Fruit fly (Drosophila melanogaster) whole organism, embryonic: ENCODE results near the gene kat80.

Experiments
- B-H2 ChIP-seq: fragments of 200-800 bp; sonication (Bioruptor generic); optimal IDR thresholded peaks from 2 replicates; lab custom pipeline; 2018; ENCODE audit warnings: missing biosample characterization, mild to moderate bottlenecking, missing genetic modification characterization
- BtbVII ChIP-seq: fragments of 200-800 bp; sonication (Bioruptor generic); optimal IDR thresholded peaks from 3 replicates; lab custom pipeline; 2017; ENCODE audit warnings: missing biosample characterization, mild to moderate bottlenecking, missing genetic modification characterization
- CG11093 ChIP-seq: fragments of 200-800 bp; sonication (Bioruptor generic); IDR thresholded peaks from 3 replicates; pipeline ENCODE4 v1.3.6; 2022; ENCODE audit warnings: missing biosample characterization, missing genetic modification characterization
- CG12659 ChIP-seq: fragments of 200-800 bp; sonication (Bioruptor generic); optimal IDR thresholded peaks from 3 replicates; lab custom pipeline; 2017; ENCODE audit warnings: mild to moderate bottlenecking, missing biosample characterization, missing genetic modification reagents, missing genetic modification characterization
- CG13287 ChIP-seq: fragments of 200-800 bp; sonication (Bioruptor generic); IDR thresholded peaks from 2 replicates; pipeline ENCODE4 v1.3.6; 2022; ENCODE audit warnings: missing biosample characterization, missing genetic modification characterization; ENCODE audit not compliant: partially characterized antibody
- CG1529 ChIP-seq: fragments of 200-800 bp; sonication (Bioruptor generic); optimal IDR thresholded peaks from 3 replicates; lab custom pipeline; 2018; ENCODE audit warnings: missing biosample characterization, missing genetic modification characterization
- CG15601 ChIP-seq: fragments of 200-800 bp; sonication (Bioruptor generic); optimal IDR thresholded peaks from 3 replicates; lab custom pipeline; 2019; ENCODE audit warnings: missing biosample characterization, mild to moderate bottlenecking, missing genetic modification characterization, moderate library complexity
- CG1602 ChIP-seq: fragments of 200-800 bp; sonication (Bioruptor generic); optimal IDR thresholded peaks from 3 replicates; lab custom pipeline; 2016; ENCODE audit warnings: missing biosample characterization, missing genetic modification characterization
- CG16863 ChIP-seq: fragments of 200-800 bp; sonication (Bioruptor generic); optimal IDR thresholded peaks from 3 replicates; lab custom pipeline; 2016; ENCODE audit warnings: missing biosample characterization, missing genetic modification characterization
- CG17385 ChIP-seq: fragments of 200-800 bp; sonication (Bioruptor generic); optimal IDR thresholded peaks from 3 replicates; lab custom pipeline; 2018; ENCODE audit warnings: missing biosample characterization, mild to moderate bottlenecking, missing genetic modification characterization
- CG17802 ChIP-seq: fragments of 200-800 bp; sonication (Bioruptor generic); optimal IDR thresholded peaks from 2 replicates; lab custom pipeline; 2018; ENCODE audit warnings: missing biosample characterization, mild to moderate bottlenecking, missing genetic modification characterization, moderate library complexity
- CG32532 ChIP-seq: fragments of 200-800 bp; sonication (Bioruptor generic); IDR thresholded peaks from 2 replicates; pipeline ENCODE4 v1.3.6; 2022; ENCODE audit warnings: missing biosample characterization, missing genetic modification characterization
- CG32767 ChIP-seq: fragments of 200-800 bp; sonication (Bioruptor generic); IDR thresholded peaks from 2 replicates; pipeline ENCODE4 v1.3.6; 2022; ENCODE audit warnings: missing biosample characterization, missing genetic modification characterization
- CG33213 ChIP-seq: fragments of 200-800 bp; sonication (Bioruptor generic); optimal IDR thresholded peaks from 3 replicates; lab custom pipeline; 2016; ENCODE audit warnings: missing biosample characterization, missing genetic modification characterization
- CG3847 ChIP-seq: fragments of 200-800 bp; sonication (Bioruptor generic); IDR thresholded peaks from 2 replicates; pipeline ENCODE4 v1.3.6; 2022; ENCODE audit warnings: missing biosample characterization, missing genetic modification characterization
- CG42726 ChIP-seq: fragments of 200-800 bp; sonication (Bioruptor generic); IDR thresholded peaks from 2 replicates; pipeline ENCODE4 v1.3.6; 2022; ENCODE audit warnings: missing biosample characterization, missing genetic modification characterization; ENCODE audit not compliant: partially characterized antibody
- CG4730 ChIP-seq: fragments of 200-800 bp; sonication (Bioruptor generic); IDR thresholded peaks from 2 replicates; pipeline ENCODE4 v1.3.6; 2022; ENCODE audit warnings: missing biosample characterization, missing genetic modification characterization
- CG4854 ChIP-seq: fragments of 200-800 bp; sonication (Bioruptor generic); optimal IDR thresholded peaks from 2 replicates; lab custom pipeline; 2016; ENCODE audit warnings: missing biosample characterization, missing genetic modification characterization, inconsistent platforms
- CG5953 ChIP-seq: fragments of 200-800 bp; sonication (Bioruptor generic); IDR thresholded peaks from 2 replicates; pipeline ENCODE4 v1.3.6; 2022; ENCODE audit warnings: missing biosample characterization, missing genetic modification characterization
- CG6683 ChIP-seq: fragments of 200-800 bp; sonication (Bioruptor generic); optimal IDR thresholded peaks from 2 replicates; lab custom pipeline; 2017; ENCODE audit warnings: missing biosample characterization, mild to moderate bottlenecking, missing genetic modification characterization, missing genetic modification reagents
- CG6813 ChIP-seq: fragments of 200-800 bp; sonication (Bioruptor generic); optimal IDR thresholded peaks from 2 replicates; lab custom pipeline; 2017; ENCODE audit warnings: missing biosample characterization, missing genetic modification characterization, mild to moderate bottlenecking, moderate library complexity, missing genetic modification reagents
- CG8924 ChIP-seq: fragments of 200-800 bp; optimal IDR thresholded peaks from 3 replicates; lab custom pipeline; 2019; ENCODE audit warnings: missing biosample characterization, mild to moderate bottlenecking, missing genetic modification characterization, moderate library complexity
- CG9727 ChIP-seq: fragments of 200-800 bp; sonication (Bioruptor generic); optimal IDR thresholded peaks from 3 replicates; lab custom pipeline; 2017; ENCODE audit warnings: missing biosample characterization, mild to moderate bottlenecking, missing genetic modification characterization
- Dp ChIP-seq: fragments of 200-800 bp; sonication (Bioruptor generic); optimal IDR thresholded peaks from 2 replicates; lab custom pipeline; 2018; ENCODE audit warnings: missing biosample characterization, mild to moderate bottlenecking, missing genetic modification characterization, moderate library complexity
- Ets65A ChIP-seq: fragments of 200-800 bp; sonication (Bioruptor generic); peaks from one replicate; lab custom pipeline; 2016; ENCODE audit warnings: missing biosample characterization, missing genetic modification characterization
- HHEX ChIP-seq: fragments of 200-800 bp; sonication (Bioruptor generic); optimal IDR thresholded peaks from 3 replicates; lab custom pipeline; 2017; ENCODE audit warnings: missing biosample characterization, mild to moderate bottlenecking, missing genetic modification characterization, missing genetic modification reagents
- HmgZ ChIP-seq: fragments of 200-800 bp; sonication (Bioruptor generic); optimal IDR thresholded peaks from 2 replicates; lab custom pipeline; 2018; ENCODE audit warnings: missing biosample characterization, mild to moderate bottlenecking, missing genetic modification characterization
- Mad ChIP-seq: fragments of 200-800 bp; sonication (Bioruptor generic); optimal IDR thresholded peaks from 2 replicates; lab custom pipeline; 2016; ENCODE audit warnings: missing biosample characterization, missing genetic modification characterization
- Med ChIP-seq: fragments of 200-800 bp; sonication (Bioruptor generic); peaks from one replicate; lab custom pipeline; 2016; ENCODE audit warnings: missing biosample characterization, missing genetic modification characterization, mild to moderate bottlenecking, inconsistent platforms, moderate library complexity
- NFAT ChIP-seq: fragments of 200-800 bp; sonication (Bioruptor generic); IDR thresholded peaks from 2 replicates; pipeline ENCODE4 v1.3.6; 2022; ENCODE audit warnings: missing biosample characterization, missing genetic modification characterization
- Nf-YB ChIP-seq: fragments of 200-800 bp; sonication (Bioruptor generic); optimal IDR thresholded peaks from 3 replicates; lab custom pipeline; 2019; ENCODE audit warnings: missing biosample characterization, mild to moderate bottlenecking, missing genetic modification characterization, moderate library complexity
- Rfx ChIP-seq: fragments of 200-800 bp; sonication (Bioruptor generic); IDR thresholded peaks from 2 replicates; pipeline ENCODE4 v1.3.6; 2022; ENCODE audit warnings: missing biosample characterization, missing genetic modification characterization
- Side ChIP-seq: fragments of 200-800 bp; sonication (Bioruptor generic); optimal IDR thresholded peaks from 2 replicates; lab custom pipeline; 2016; ENCODE audit warnings: missing biosample characterization, missing genetic modification characterization
- Ssrp ChIP-seq: fragments of 200-800 bp; sonication (Bioruptor generic); optimal IDR thresholded peaks from 2 replicates; lab custom pipeline; 2018; ENCODE audit warnings: missing biosample characterization, mild to moderate bottlenecking, missing genetic modification characterization, moderate library complexity
- Taf1 ChIP-seq: fragments of 200-800 bp; sonication (Bioruptor generic); IDR thresholded peaks from 2 replicates; pipeline ENCODE4 v1.3.6; 2022; ENCODE audit warnings: missing biosample characterization, missing genetic modification characterization
- bowl ChIP-seq: fragments of 200-800 bp; sonication (Bioruptor generic); IDR thresholded peaks from 2 replicates; pipeline ENCODE4 v1.3.6; 2022; ENCODE audit warnings: missing biosample characterization, missing genetic modification characterization
- cas ChIP-seq: fragments of 200-800 bp; sonication (Bioruptor generic); IDR thresholded peaks from 2 replicates; pipeline ENCODE4 v1.3.6; 2022; ENCODE audit warnings: missing biosample characterization, missing genetic modification characterization
- fd102C ChIP-seq: fragments of 200-800 bp; sonication (Bioruptor generic); optimal IDR thresholded peaks from 2 replicates; lab custom pipeline; 2018; ENCODE audit warnings: missing biosample characterization, mild to moderate bottlenecking, missing genetic modification characterization, moderate library complexity
- gsb-n ChIP-seq: fragments of 200-800 bp; sonication (Bioruptor generic); optimal IDR thresholded peaks from 3 replicates; lab custom pipeline; 2018; ENCODE audit warnings: missing biosample characterization, mild to moderate bottlenecking, missing genetic modification characterization
- knrl ChIP-seq: fragments of 200-800 bp; sonication (Bioruptor generic); IDR thresholded peaks from 3 replicates; pipeline ENCODE4 v1.3.6; 2022; ENCODE audit warnings: missing biosample characterization, missing genetic modification characterization; ENCODE audit not compliant: partially characterized antibody
- mirr ChIP-seq: fragments of 200-800 bp; sonication (Bioruptor generic); optimal IDR thresholded peaks from 3 replicates; lab custom pipeline; 2018; ENCODE audit warnings: missing biosample characterization, mild to moderate bottlenecking, missing genetic modification characterization
- nmo ChIP-seq: fragments of 200-800 bp; sonication (Bioruptor generic); optimal IDR thresholded peaks from 2 replicates; lab custom pipeline; 2018; ENCODE audit warnings: missing biosample characterization, mild to moderate bottlenecking, missing genetic modification characterization, moderate library complexity
- pros ChIP-seq: fragments of 200-800 bp; sonication (Bioruptor generic); optimal IDR thresholded peaks from 3 replicates; lab custom pipeline; 2019; ENCODE audit warnings: missing biosample characterization, mild to moderate bottlenecking, missing genetic modification characterization, moderate library complexity
- sens ChIP-seq: fragments of 200-800 bp; sonication (Bioruptor generic); peaks from one replicate; lab custom pipeline; 2016; ENCODE audit warnings: missing biosample characterization, missing genetic modification characterization
- slbo ChIP-seq: fragments of 200-800 bp; sonication (Bioruptor generic); IDR thresholded peaks from 2 replicates; pipeline ENCODE4 v1.3.6; 2022; ENCODE audit warnings: missing biosample characterization, missing genetic modification characterization
- so ChIP-seq: fragments of 200-800 bp; sonication (Bioruptor generic); IDR thresholded peaks from 3 replicates; pipeline ENCODE4 v1.3.6; 2022; ENCODE audit warnings: missing biosample characterization, missing genetic modification characterization
- tio ChIP-seq: fragments of 200-800 bp; sonication (Bioruptor generic); optimal IDR thresholded peaks from 2 replicates; lab custom pipeline; 2017; ENCODE audit warnings: missing biosample characterization, missing genetic modification characterization, inconsistent platforms
- tup ChIP-seq: fragments of 200-800 bp; sonication (Bioruptor generic); optimal IDR thresholded peaks from 2 replicates; lab custom pipeline; 2016; ENCODE audit warnings: missing biosample characterization, mild to moderate bottlenecking, missing genetic modification characterization, moderate library complexity
- unpg ChIP-seq: fragments of 200-800 bp; sonication (Bioruptor generic); optimal IDR thresholded peaks from 3 replicates; lab custom pipeline; 2018; ENCODE audit warnings: missing biosample characterization, mild to moderate bottlenecking, missing genetic modification characterization, moderate library complexity
- vfl ChIP-seq: fragments of 200-800 bp; sonication (Bioruptor generic); optimal IDR thresholded peaks from 2 replicates; lab custom pipeline; 2016; ENCODE audit warnings: missing biosample characterization, missing genetic modification characterization
- wek ChIP-seq: fragments of 200-800 bp; sonication (Bioruptor generic); optimal IDR thresholded peaks from 3 replicates; lab custom pipeline; 2018; ENCODE audit warnings: missing biosample characterization, mild to moderate bottlenecking, missing genetic modification characterization, moderate library complexity

kat80 gene

DNA sequence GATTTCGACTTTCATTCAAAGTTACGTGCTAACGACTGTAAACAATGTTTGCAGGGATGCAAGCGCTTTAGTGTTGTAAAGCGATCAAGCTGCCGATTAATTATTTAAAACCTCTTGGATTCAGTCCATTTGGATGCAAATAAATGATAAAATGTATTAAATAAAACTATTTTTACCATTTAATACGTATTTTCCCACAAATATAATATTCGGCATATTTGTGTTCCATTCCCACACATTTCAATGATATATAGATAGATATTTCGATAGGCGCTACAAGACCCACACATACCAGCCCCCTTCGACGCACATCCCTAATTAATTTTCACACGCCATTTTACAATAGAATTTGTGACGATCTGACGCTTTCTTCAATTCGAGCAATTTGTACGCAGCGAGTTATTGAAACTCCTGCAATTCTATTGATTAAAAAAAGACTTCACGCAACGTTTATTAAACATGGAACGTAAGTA lies 12.5 kb upstream of the kat80 start, which contains the start of the genes CG32576 and caz (continued):
- TF ChIP-seq CG33213 (GFP tag; lab: Kevin White, UChicago) (no peak), tio (GFP tag; lab: Kevin White, UChicago) (no peak), BtbVII (GFP tag; lab: Kevin White, UChicago) (no peak), CG12659 (GFP tag; lab: Kevin White, UChicago) (peak; percentile 83), knrl (GFP tag; lab: Robert Waterston, UW) (peak; percentile 79), CG32767 (GFP tag; lab: Robert Waterston, UW) (0 out of 2 replicates have a peak, but pooled peaks have one; percentile 20), sens (GFP tag; lab: Kevin White, UChicago) (peak; percentile 66), CG6813 (GFP tag; lab: Kevin White, UChicago) (no peak), HmgZ (tag; lab: Kevin White, UChicago) (peak; percentile 13), B-H2 (GFP tag; lab: Kevin White, UChicago) (peak; percentile 52), CG4854 (GFP tag; lab: Kevin White, UChicago) (no peak), CG9727 (peak; percentile 26), unpg (GFP tag; lab: Kevin White, UChicago) (peak; percentile 31), so (GFP tag; lab: Robert Waterston, UW) (no peak), slbo (peak; percentile 24; the same call in 1 of the 2 replicates), Ets65A (GFP tag; lab: Kevin White, UChicago) (peak; percentile 58), mirr (no peak), HHEX (GFP tag; lab: Kevin White, UChicago) (no peak), CG13287 (GFP tag; lab: Robert Waterston, UW) (peak; percentile 72), CG8924 (tag; lab: Kevin White, UChicago) (peak; percentile 60), CG6683 (no peak), CG3847 (GFP tag; lab: Robert Waterston, UW) (peak; percentile 60), nmo (GFP tag; lab: Kevin White, UChicago) (peak; percentile 57), fd102C (no peak), CG1529 (GFP tag; lab: Kevin White, UChicago) (peak; percentile 25), CG11093 (GFP tag; lab: Robert Waterston, UW) (no peak), cas (GFP tag; lab: Robert Waterston, UW) (no peak), CG1602 (no peak), Side (GFP tag; lab: Kevin White, UChicago) (no peak), CG32532 (GFP tag; lab: Robert Waterston, UW) (peak; percentile 18; the same call in 1 of the 2 replicates), CG17802 (tag; lab: Kevin White, UChicago) (no peak), CG4730 (GFP tag; lab: Robert Waterston, UW) (no peak), CG16863 (GFP tag; lab: Kevin White, UChicago) (no peak), Taf1 (0 out of 2 replicates have a peak, but pooled peaks have one; percentile 42), CG17385 (GFP tag; lab: Kevin White, UChicago) (peak; percentile 22), pros (GFP tag; lab: Kevin White, UChicago) (no peak), tup (GFP tag; lab: Kevin White, UChicago) (peak; percentile 9), Ssrp (tag; lab: Kevin White, UChicago) (no peak), NFAT (no peak), Med (GFP tag; lab: Kevin White, UChicago) (peak; percentile 48), CG15601 (peak; percentile 72), Dp (GFP tag; lab: Kevin White, UChicago) (peak; percentile 50), CG5953 (GFP tag; lab: Robert Waterston, UW) (no peak), CG42726 (GFP tag; lab: Robert Waterston, UW) (no peak), Mad (no peak), Nf-YB (GFP tag; lab: Kevin White, UChicago) (no peak), wek (GFP tag; lab: Kevin White, UChicago) (no peak), Rfx (GFP tag; lab: Robert Waterston, UW) (peak; percentile 30; the same call in 1 of the 2 replicates), bowl (no peak), gsb-n (tag; lab: Kevin White, UChicago) (peak; percentile 17), vfl (GFP tag; lab: Kevin White, UChicago) (peak; percentile 15)
